Fruit fly (Drosophila melanogaster) whole organism, embryonic: Measurements from ENCODE around the gene Dtg.

ENCODE experiments used
- Ada2b ChIP-seq: fragments of 200-800 bp; sonication (Bioruptor generic); IDR thresholded peaks from 2 replicates; pipeline ENCODE4 v1.3.6; 2022; ENCODE audit warnings: missing biosample characterization, missing genetic modification characterization
- Asciz ChIP-seq: fragments of 200-800 bp; sonication (Bioruptor generic); optimal IDR thresholded peaks from 2 replicates; lab custom pipeline; 2017; ENCODE audit warnings: missing biosample characterization, mild to moderate bottlenecking, missing genetic modification characterization, missing genetic modification reagents
- Bgb ChIP-seq: fragments of 200-800 bp; sonication (Bioruptor generic); IDR thresholded peaks from 2 replicates; pipeline ENCODE4 v1.3.6; 2022; ENCODE audit warnings: missing biosample characterization, missing genetic modification characterization; ENCODE audit not compliant: partially characterized antibody
- CG11504 ChIP-seq: fragments of 200-800 bp; sonication (Bioruptor generic); optimal IDR thresholded peaks from 3 replicates; lab custom pipeline; 2019; ENCODE audit warnings: missing biosample characterization, mild to moderate bottlenecking, missing genetic modification characterization, moderate library complexity
- CG11723 ChIP-seq: fragments of 200-800 bp; sonication (Bioruptor generic); optimal IDR thresholded peaks from 2 replicates; lab custom pipeline; 2017; ENCODE audit warnings: missing biosample characterization, mild to moderate bottlenecking, missing genetic modification characterization
- CG12659 ChIP-seq: fragments of 200-800 bp; sonication (Bioruptor generic); optimal IDR thresholded peaks from 3 replicates; lab custom pipeline; 2017; ENCODE audit warnings: mild to moderate bottlenecking, missing biosample characterization, missing genetic modification reagents, missing genetic modification characterization
- CG14441 ChIP-seq: fragments of 200-800 bp; sonication (Bioruptor generic); IDR thresholded peaks from 2 replicates; pipeline ENCODE4 v1.3.6; 2022; ENCODE audit warnings: missing biosample characterization, missing genetic modification characterization
- CG1602 ChIP-seq: fragments of 200-800 bp; sonication (Bioruptor generic); optimal IDR thresholded peaks from 3 replicates; lab custom pipeline; 2016; ENCODE audit warnings: missing biosample characterization, missing genetic modification characterization
- CG4404 ChIP-seq: fragments of 200-800 bp; sonication (Bioruptor generic); IDR thresholded peaks from 2 replicates; pipeline ENCODE4 v1.3.6; 2022; ENCODE audit warnings: missing biosample characterization, missing genetic modification characterization
- CG7271 ChIP-seq: fragments of 200-800 bp; sonication (Bioruptor generic); optimal IDR thresholded peaks from 2 replicates; lab custom pipeline; 2018; ENCODE audit warnings: missing biosample characterization, mild to moderate bottlenecking, missing genetic modification characterization, moderate library complexity
- CG7987 ChIP-seq: fragments of 200-800 bp; sonication (Bioruptor generic); optimal IDR thresholded peaks from 2 replicates; lab custom pipeline; 2018; ENCODE audit warnings: missing biosample characterization, mild to moderate bottlenecking, missing genetic modification characterization, moderate library complexity
- CG8765 ChIP-seq: fragments of 200-800 bp; sonication (Bioruptor generic); IDR thresholded peaks from 2 replicates; pipeline ENCODE4 v1.3.6; 2022; ENCODE audit warnings: missing biosample characterization, missing genetic modification characterization
- Chrac-16 ChIP-seq: fragments of 200-800 bp; sonication (Bioruptor generic); optimal IDR thresholded peaks from 3 replicates; lab custom pipeline; 2016; ENCODE audit warnings: missing biosample characterization, missing genetic modification characterization
- E2f2 ChIP-seq: fragments of 200-800 bp; sonication (Bioruptor generic); IDR thresholded peaks from 2 replicates; pipeline ENCODE4 v1.3.6; 2022; ENCODE audit warnings: missing biosample characterization, missing genetic modification characterization
- ERR ChIP-seq: fragments of 200-800 bp; sonication (Bioruptor generic); optimal IDR thresholded peaks from 2 replicates; lab custom pipeline; 2016; ENCODE audit warnings: missing biosample characterization, missing genetic modification characterization
- Gsc ChIP-seq: fragments of 200-800 bp; sonication (Bioruptor generic); IDR thresholded peaks from 2 replicates; pipeline ENCODE4 v1.3.6; 2022; ENCODE audit warnings: missing biosample characterization, missing genetic modification characterization
- H2.0 ChIP-seq: fragments of 200-800 bp; sonication (Bioruptor generic); IDR thresholded peaks from 2 replicates; pipeline ENCODE4 v1.3.6; 2022; ENCODE audit warnings: missing biosample characterization, missing genetic modification characterization
- HLH54F ChIP-seq: fragments of 200-800 bp; sonication (Bioruptor generic); optimal IDR thresholded peaks from 3 replicates; lab custom pipeline; 2016; ENCODE audit warnings: missing biosample characterization, missing genetic modification characterization
- HmgD ChIP-seq: fragments of 200-800 bp; sonication (Bioruptor generic); optimal IDR thresholded peaks from 3 replicates; lab custom pipeline; 2016; ENCODE audit warnings: missing biosample characterization, missing genetic modification characterization
- Hr78 ChIP-seq, 2 experiments: fragments of 200-800 bp in 1 of 2; fragments of >200 bp in 1 of 2; sonication (Bioruptor generic) in 1 of 2; optimal IDR thresholded peaks; 2 replicates each; lab custom pipeline; 2017 to 2019; ENCODE audit warnings: missing biosample characterization in 2 of 2, missing genetic modification characterization in 2 of 2, mild to moderate bottlenecking in 1 of 2, moderate library complexity in 1 of 2
- Mad ChIP-seq: fragments of 200-800 bp; sonication (Bioruptor generic); optimal IDR thresholded peaks from 2 replicates; lab custom pipeline; 2016; ENCODE audit warnings: missing biosample characterization, missing genetic modification characterization
- Nf-YB ChIP-seq: fragments of 200-800 bp; sonication (Bioruptor generic); optimal IDR thresholded peaks from 3 replicates; lab custom pipeline; 2019; ENCODE audit warnings: missing biosample characterization, mild to moderate bottlenecking, missing genetic modification characterization, moderate library complexity
- Optix ChIP-seq: fragments of 200-800 bp; sonication (Bioruptor generic); IDR thresholded peaks from 3 replicates; pipeline ENCODE4 v1.3.6; 2022; ENCODE audit warnings: missing biosample characterization, missing genetic modification characterization
- Ravus ChIP-seq: fragments of 200-800 bp; sonication (Bioruptor generic); IDR thresholded peaks from 2 replicates; pipeline ENCODE4 v1.3.6; 2022; ENCODE audit warnings: missing biosample characterization, missing genetic modification characterization
- Rx ChIP-seq: fragments of 200-800 bp; sonication (Bioruptor generic); IDR thresholded peaks from 2 replicates; pipeline ENCODE4 v1.3.6; 2022; ENCODE audit warnings: missing biosample characterization, missing genetic modification characterization
- Side ChIP-seq: fragments of 200-800 bp; sonication (Bioruptor generic); optimal IDR thresholded peaks from 2 replicates; lab custom pipeline; 2016; ENCODE audit warnings: missing biosample characterization, missing genetic modification characterization
- crol ChIP-seq: fragments of 200-800 bp; sonication (Bioruptor generic); IDR thresholded peaks from 2 replicates; pipeline ENCODE4 v1.3.6; 2022; ENCODE audit warnings: missing biosample characterization, missing genetic modification characterization
- dmrt11E ChIP-seq: fragments of 200-800 bp; sonication (Bioruptor generic); optimal IDR thresholded peaks from 3 replicates; lab custom pipeline; 2018; ENCODE audit warnings: missing biosample characterization, mild to moderate bottlenecking, missing genetic modification characterization, moderate library complexity
- eve ChIP-seq, 2 experiments: fragments of >200 bp; optimal IDR thresholded peaks; 2 replicates each; lab custom pipeline; 2017; ENCODE audit warnings: missing biosample characterization in 2 of 2, missing genetic modification characterization in 2 of 2
- fd102C ChIP-seq: fragments of 200-800 bp; sonication (Bioruptor generic); optimal IDR thresholded peaks from 2 replicates; lab custom pipeline; 2018; ENCODE audit warnings: missing biosample characterization, mild to moderate bottlenecking, missing genetic modification characterization, moderate library complexity
- fd96Cb ChIP-seq: fragments of 200-800 bp; sonication (Bioruptor generic); optimal IDR thresholded peaks from 2 replicates; lab custom pipeline; 2018; ENCODE audit warnings: missing biosample characterization, mild to moderate bottlenecking, missing genetic modification characterization, moderate library complexity
- fru ChIP-seq: fragments of >200 bp; optimal IDR thresholded peaks from 2 replicates; lab custom pipeline; 2017
- ftz-f1 ChIP-seq: fragments of 200-800 bp; sonication (Bioruptor generic); optimal IDR thresholded peaks from 2 replicates; lab custom pipeline; 2016; ENCODE audit warnings: missing biosample characterization, missing genetic modification characterization
- gt ChIP-seq: fragments of 200-800 bp; sonication (Bioruptor generic); IDR thresholded peaks from 2 replicates; pipeline ENCODE4 v1.3.6; 2022; ENCODE audit warnings: missing biosample characterization, missing genetic modification characterization
- nerfin-1 ChIP-seq: fragments of 200-800 bp; sonication (Bioruptor generic); optimal IDR thresholded peaks from 3 replicates; lab custom pipeline; 2019; ENCODE audit warnings: missing biosample characterization, mild to moderate bottlenecking, missing genetic modification characterization, moderate library complexity
- nerfin-2 ChIP-seq: fragments of 200-800 bp; sonication (Bioruptor generic); IDR thresholded peaks from 2 replicates; pipeline ENCODE4 v1.3.6; 2022; ENCODE audit warnings: missing biosample characterization, missing genetic modification characterization; ENCODE audit not compliant: partially characterized antibody
- onecut ChIP-seq: fragments of 200-800 bp; sonication (Bioruptor generic); IDR thresholded peaks from 2 replicates; pipeline ENCODE4 v1.3.6; 2022; ENCODE audit warnings: missing biosample characterization, missing genetic modification characterization
- otp ChIP-seq: fragments of 200-800 bp; sonication (Bioruptor generic); IDR thresholded peaks from 3 replicates; pipeline ENCODE4, ENCODE4 v1.3.6; 2022; ENCODE audit warnings: missing biosample characterization, missing genetic modification characterization
- pan ChIP-seq, 4 experiments: fragments of >200 bp in 3 of 4; fragments of 200-800 bp in 1 of 4; sonication (Bioruptor generic) in 1 of 4; optimal IDR thresholded peaks in 3 of 4; IDR thresholded peaks in 1 of 4; 2 replicates each; pipeline versions ENCODE4 v1.3.6 to Lab custom; 2017 to 2022; ENCODE audit warnings: missing biosample characterization in 2 of 4, missing genetic modification characterization in 2 of 4, mixed read lengths in 1 of 4
- peb ChIP-seq: fragments of 200-800 bp; sonication (Bioruptor generic); IDR thresholded peaks from 2 replicates; pipeline ENCODE4 v1.3.6; 2022; ENCODE audit warnings: missing biosample characterization, missing genetic modification characterization
- pros ChIP-seq: fragments of 200-800 bp; sonication (Bioruptor generic); optimal IDR thresholded peaks from 3 replicates; lab custom pipeline; 2019; ENCODE audit warnings: missing biosample characterization, mild to moderate bottlenecking, missing genetic modification characterization, moderate library complexity
- repo ChIP-seq: fragments of 200-800 bp; sonication (Bioruptor generic); optimal IDR thresholded peaks from 2 replicates; lab custom pipeline; 2016; ENCODE audit warnings: missing biosample characterization, missing genetic modification characterization
- sens ChIP-seq: fragments of 200-800 bp; sonication (Bioruptor generic); peaks from one replicate; lab custom pipeline; 2016; ENCODE audit warnings: missing biosample characterization, missing genetic modification characterization
- slbo ChIP-seq: fragments of 200-800 bp; sonication (Bioruptor generic); IDR thresholded peaks from 2 replicates; pipeline ENCODE4 v1.3.6; 2022; ENCODE audit warnings: missing biosample characterization, missing genetic modification characterization
- stc ChIP-seq: fragments of 200-800 bp; sonication (Bioruptor generic); IDR thresholded peaks from 2 replicates; pipeline ENCODE4 v1.3.6; 2022; ENCODE audit warnings: missing biosample characterization, missing genetic modification characterization
- tio ChIP-seq: fragments of 200-800 bp; sonication (Bioruptor generic); optimal IDR thresholded peaks from 2 replicates; lab custom pipeline; 2017; ENCODE audit warnings: missing biosample characterization, missing genetic modification characterization, inconsistent platforms
- tna ChIP-seq: fragments of 200-800 bp; sonication (Bioruptor generic); IDR thresholded peaks from 2 replicates; pipeline ENCODE4 v1.3.6; 2022; ENCODE audit warnings: missing biosample characterization, missing genetic modification characterization; ENCODE audit not compliant: partially characterized antibody
- wdn ChIP-seq: fragments of 200-800 bp; sonication (Bioruptor generic); IDR thresholded peaks from 2 replicates; pipeline ENCODE4 v1.3.6; 2022; ENCODE audit warnings: missing biosample characterization, missing genetic modification characterization
- z ChIP-seq: fragments of 200-800 bp; sonication (Bioruptor generic); IDR thresholded peaks from 3 replicates; pipeline ENCODE4 v1.3.6; 2022; ENCODE audit warnings: missing biosample characterization, missing genetic modification characterization

The Dtg gene

dm6 chr3R:12653511-12654252 lies 5.8 kb downstream of the Dtg start (continued):
- TF ChIP-seq pan (optimal IDR thresholded peaks at IDR 0.05; lab: Kevin White, UChicago), result no peak
- TF ChIP-seq pan (GFP tag; optimal IDR thresholded peaks at IDR 0.05 in 1 of 2, IDR thresholded peaks at IDR 0.05 in 1 of 2), result peak in 1 of 2 experiments; percentile 73
- peak; percentile 56; the same call in 1 of the 2 replicates for TF ChIP-seq H2.0 (GFP tag; lab: Robert Waterston, UW)
- peak; percentile 84 for TF ChIP-seq fd96Cb (tag; lab: Kevin White, UChicago)
- TF ChIP-seq ftz-f1 (GFP tag; lab: Kevin White, UChicago), result no peak
- peak; percentile 57 for TF ChIP-seq E2f2 (GFP tag; lab: Robert Waterston, UW)
- TF ChIP-seq Hr78 (GFP tag; optimal IDR thresholded peaks at IDR 0.05; lab: Kevin White, UChicago), result peak in 1 of 2 experiments; percentile 8
- peak; percentile 77 for TF ChIP-seq tio (GFP tag; lab: Kevin White, UChicago)
- peak; percentile 73 for TF ChIP-seq Chrac-16 (GFP tag; lab: Kevin White, UChicago)
- TF ChIP-seq Mad (GFP tag; lab: Kevin White, UChicago), result peak; percentile 69
- TF ChIP-seq stc (GFP tag; lab: Robert Waterston, UW), result peak; percentile 87
- TF ChIP-seq Nf-YB (GFP tag; lab: Kevin White, UChicago), result peak; percentile 54
- TF ChIP-seq Ravus, result peak; percentile 50
- no peak for TF ChIP-seq fd102C
- TF ChIP-seq ERR, result peak; percentile 66
- TF ChIP-seq CG11504 (tag; lab: Kevin White, UChicago), result peak; percentile 88
- peak; percentile 77 for TF ChIP-seq Ada2b (GFP tag; lab: Robert Waterston, UW)
- peak; percentile 36; the same call in 1 of the 3 replicates for TF ChIP-seq otp (GFP tag; lab: Robert Waterston, UW)
- TF ChIP-seq peb (GFP tag; lab: Robert Waterston, UW), result peak; percentile 54; the same call in 1 of the 2 replicates
- no peak for TF ChIP-seq dmrt11E (tag; lab: Kevin White, UChicago)
- no peak for TF ChIP-seq fru (lab: Kevin White, UChicago)
- no peak for TF ChIP-seq HmgD (GFP tag; lab: Kevin White, UChicago)
- peak; percentile 55 for TF ChIP-seq wdn
- TF ChIP-seq nerfin-1 (tag; lab: Kevin White, UChicago), result peak; percentile 75
- peak; percentile 78 for TF ChIP-seq Gsc (GFP tag; lab: Robert Waterston, UW)
- TF ChIP-seq CG7271 (tag; lab: Kevin White, UChicago), result no peak
- peak; percentile 72 for TF ChIP-seq gt (GFP tag; lab: Robert Waterston, UW)
- 0 out of 2 replicates have a peak, but pooled peaks have one; percentile 18 for TF ChIP-seq nerfin-2
- TF ChIP-seq sens, result peak; percentile 93
- no peak for TF ChIP-seq CG7987 (GFP tag; lab: Kevin White, UChicago)
- TF ChIP-seq crol (GFP tag; lab: Robert Waterston, UW), result no peak
- peak; percentile 84 for TF ChIP-seq z (GFP tag; lab: Robert Waterston, UW)
- peak; percentile 85 for TF ChIP-seq CG11723 (GFP tag; lab: Kevin White, UChicago)
- peak; percentile 82 for TF ChIP-seq slbo (GFP tag; lab: Robert Waterston, UW)
- peak; percentile 80; the same call in 2 of the 3 replicates for TF ChIP-seq Optix
- TF ChIP-seq Rx, result peak; percentile 79
- peak; percentile 66 for TF ChIP-seq repo
- peak; percentile 68 for TF ChIP-seq Side
- TF ChIP-seq tna (GFP tag; lab: Robert Waterston, UW), result no peak
- TF ChIP-seq CG4404, result peak; percentile 72
- TF ChIP-seq CG12659 (GFP tag; lab: Kevin White, UChicago), result peak; percentile 90
- TF ChIP-seq CG1602 (GFP tag; lab: Kevin White, UChicago), result peak; percentile 58
- peak; percentile 87 for TF ChIP-seq CG14441 (GFP tag; lab: Robert Waterston, UW)
- TF ChIP-seq Bgb, result no peak
- no peak; the same call in 1 of the 2 replicates for TF ChIP-seq CG8765 (GFP tag; lab: Robert Waterston, UW)
- no peak for TF ChIP-seq pros (GFP tag; lab: Kevin White, UChicago)
- TF ChIP-seq onecut (GFP tag; lab: Robert Waterston, UW), result peak; percentile 64
- TF ChIP-seq HLH54F (GFP tag; lab: Kevin White, UChicago), result peak; percentile 68
- TF ChIP-seq Asciz, result peak; percentile 84
- TF ChIP-seq eve (GFP tag; optimal IDR thresholded peaks at IDR 0.05; lab: Kevin White, UChicago), result no peak
